Worm (Caenorhabditis elegans): ENCODE results near the gene nspe-4.

- no peak for TF ChIP-seq K02D7.2 (tag; optimal IDR thresholded peaks at IDR 0.05)
- TF ChIP-seq F13H6.1 (tag; optimal IDR thresholded peaks at IDR 0.05) = no peak
- no peak for TF ChIP-seq zip-5 (tag; optimal IDR thresholded peaks at IDR 0.05)
- TF ChIP-seq lin-11 (tag; optimal IDR thresholded peaks at IDR 0.05) = no peak
- no peak for TF ChIP-seq nhr-11 (tag; optimal IDR thresholded peaks at IDR 0.05)
- TF ChIP-seq ceh-19 (GFP tag; optimal IDR thresholded peaks at IDR 0.05) = no peak
These were observed 16.2 kb downstream of the nspe-4 start, which contains the start of gene nspe-5 for ce11 chrII:12628566-12628965.

All from whole organism, late embryonic.